Fruit fly (Drosophila melanogaster): ENCODE results near the gene CG18477.
"Not testable (repeated sequence)": the region's sequence is repeated elsewhere in the genome, so short reads cannot be mapped to it uniquely, and the experiment has no call there.

DNA sequence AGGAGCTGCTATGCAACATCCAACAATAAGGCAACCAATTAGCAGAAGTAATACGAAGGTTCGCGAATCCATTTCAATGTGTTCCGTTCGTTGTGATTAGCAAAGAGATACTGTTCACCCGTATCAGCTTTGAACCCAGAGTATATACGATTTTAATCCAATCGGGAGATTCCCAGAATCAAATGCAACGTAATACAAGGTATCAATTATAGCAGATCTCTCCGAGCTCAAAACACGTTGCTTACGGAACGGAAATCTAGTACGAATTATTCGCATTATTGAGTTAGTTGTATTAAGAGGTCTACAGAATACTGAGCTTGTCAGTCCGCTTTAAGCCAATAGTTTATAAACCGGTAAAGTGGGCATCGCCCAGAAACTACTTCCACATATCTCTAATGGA is 1.5 kb upstream of the CG18477 start, which contains the start of gene CG44141:
- not testable (repeated sequence) for TF ChIP-seq Pif1B (GFP tag; optimal IDR thresholded peaks at IDR 0.05); EcR (GFP tag; optimal IDR thresholded peaks at IDR 0.05); CG13204 (GFP tag; optimal IDR thresholded peaks at IDR 0.05); rn (GFP tag; IDR thresholded peaks at IDR 0.05); CG10348 (GFP tag; IDR thresholded peaks at IDR 0.05); CG12605 (GFP tag; IDR thresholded peaks at IDR 0.05)
